Worm (Caenorhabditis elegans): ENCODE results near the gene sir-2.2.
A peak's percentile ranks its signal among the peaks of the same experiment; 100 is the strongest.

sir-2.2 gene

ce11 chrX:13283462-13283861 is 44.4 kb upstream of the sir-2.2 start (continued):
- TF ChIP-seq saeg-2 (GFP tag; IDR thresholded peaks at IDR 0.05) (0 out of 2 replicates have a peak, but pooled peaks have one; percentile 30), Y105C5A.15 (GFP tag; IDR thresholded peaks at IDR 0.05) (no peak), unc-130 (GFP tag; optimal IDR thresholded peaks at IDR 0.05) (peak; percentile 19), F26F4.8 (GFP tag; conservative IDR thresholded peaks at IDR 0.05) (peak; percentile 78), lir-3 (tag; optimal IDR thresholded peaks at IDR 0.05) (peak; percentile 59), duxl-1 (tag; optimal IDR thresholded peaks at IDR 0.05; ENCODE audit: poor library complexity) (peak; percentile 35), pha-4 (GFP tag; IDR thresholded peaks at IDR 0.05) (peak; percentile 82), pha-4 (tag; optimal IDR thresholded peaks at IDR 0.05) (no peak), nhr-111 (GFP tag; optimal IDR thresholded peaks at IDR 0.05) (peak; percentile 65), ceh-82 (tag; optimal IDR thresholded peaks at IDR 0.05) (no peak), dmd-6 (GFP tag; IDR thresholded peaks at IDR 0.05) (peak; percentile 23; the same call in 1 of the 2 replicates), nhr-42 (GFP tag; IDR thresholded peaks at IDR 0.05) (no peak), daf-8 (GFP tag; IDR thresholded peaks at IDR 0.05) (no peak), aha-1 (tag) (no peak), tra-1 (GFP tag; IDR thresholded peaks at IDR 0.05) (peak; percentile 71), T26A8.4 (GFP tag; IDR thresholded peaks at IDR 0.05) (no peak; the same call in 1 of the 2 replicates), lsy-2 (tag; optimal IDR thresholded peaks at IDR 0.05) (no peak), zip-2 (tag; optimal IDR thresholded peaks at IDR 0.05) (peak; percentile 17), sdz-12 (GFP tag; optimal IDR thresholded peaks at IDR 0.05) (no peak), madf-5 (GFP tag; IDR thresholded peaks at IDR 0.05) (0 out of 4 replicates have a peak, but pooled peaks of 1 of the 2 experiments have one; percentile 55), pqm-1 (tag; optimal IDR thresholded peaks at IDR 0.05) (no peak)

- TF ChIP-seq duxl-1 (tag; optimal IDR thresholded peaks at IDR 0.05; ENCODE audit: poor library complexity) (no peak), saeg-2 (GFP tag; IDR thresholded peaks at IDR 0.05) (no peak), sdz-12 (GFP tag; optimal IDR thresholded peaks at IDR 0.05) (no peak), arid-1 (GFP tag; conservative IDR thresholded peaks at IDR 0.05) (no peak), ceh-62 (tag; optimal IDR thresholded peaks at IDR 0.05) (no peak), spr-3 (GFP tag; optimal IDR thresholded peaks at IDR 0.05) (no peak), set-16 (GFP tag; IDR thresholded peaks at IDR 0.05) (no peak), daf-16 (GFP tag; optimal IDR thresholded peaks at IDR 0.05) (no peak), daf-16 (tag; optimal IDR thresholded peaks at IDR 0.05) (peak; percentile 91), nhr-28 (tag; optimal IDR thresholded peaks at IDR 0.05) (peak; percentile 38), mdl-1 (tag; optimal IDR thresholded peaks at IDR 0.05) (no peak), zfp-3 (GFP tag; conservative IDR thresholded peaks at IDR 0.05) (no peak), nhr-102 (tag; optimal IDR thresholded peaks at IDR 0.05) (no peak), mxl-3 (GFP tag; optimal IDR thresholded peaks at IDR 0.05) (no peak), ces-1 (GFP tag; optimal IDR thresholded peaks at IDR 0.05) (no peak)
Measured at ce11 chrX:13284091-13284490, 43.8 kb upstream of the sir-2.2 start, which contains the start of gene cyp-14A4. TSS of gene cyp-14A4 (minus strand) at chrX:13284197.

- TF ChIP-seq nhr-76 (tag; optimal IDR thresholded peaks at IDR 0.05) (no peak), D1046.2 (GFP tag; IDR thresholded peaks at IDR 0.05) (no peak), nhr-41 (GFP tag; IDR thresholded peaks at IDR 0.05) (no peak), ceh-44 (GFP tag; IDR thresholded peaks at IDR 0.05) (no peak), aly-2 (tag; optimal IDR thresholded peaks at IDR 0.05) (no peak), saeg-2 (GFP tag; IDR thresholded peaks at IDR 0.05) (no peak), egl-27 (tag; optimal IDR thresholded peaks at IDR 0.05) (no peak), sdz-12 (GFP tag; optimal IDR thresholded peaks at IDR 0.05) (no peak), daf-12 (tag; optimal IDR thresholded peaks at IDR 0.05) (no peak), nhr-42 (GFP tag; IDR thresholded peaks at IDR 0.05) (0 out of 2 replicates have a peak, but pooled peaks have one; percentile 13), Y5F2A.4 (GFP tag; optimal IDR thresholded peaks at IDR 0.05) (no peak), daf-16 (GFP tag; optimal IDR thresholded peaks at IDR 0.05) (peak in 1 of 2 experiments; percentile 52), daf-16 (tag; optimal IDR thresholded peaks at IDR 0.05) (peak; percentile 17), lin-13 (GFP tag; optimal IDR thresholded peaks at IDR 0.05) (no peak), T20F7.1 (GFP tag; optimal IDR thresholded peaks at IDR 0.05) (no peak), snpc-4 (tag; optimal IDR thresholded peaks at IDR 0.05) (no peak), ceh-32 (tag; optimal IDR thresholded peaks at IDR 0.05; ENCODE audit: poor library complexity) (no peak), madf-9 (GFP tag; conservative IDR thresholded peaks at IDR 0.05) (no peak), unc-39 (tag; optimal IDR thresholded peaks at IDR 0.05) (no peak), mdt-29 (GFP tag; IDR thresholded peaks at IDR 0.05) (no peak), F10B5.3 (tag; optimal IDR thresholded peaks at IDR 0.05) (no peak), ceh-28 (tag; optimal IDR thresholded peaks at IDR 0.05) (no peak)
Measured at ce11 chrX:13284618-13285017, 43.2 kb upstream of the sir-2.2 start.
